Worm (Caenorhabditis elegans): ENCODE results near the gene F31F4.1.

ce11 chrV:726573-727483 is 43.0 kb downstream of the F31F4.1 start:
- TF ChIP-seq lsy-2 (tag; optimal IDR thresholded peaks at IDR 0.05) (peak in 1 of 2 experiments; percentile 25), ces-1 (GFP tag; optimal IDR thresholded peaks at IDR 0.05) (no peak), skn-1 (tag; optimal IDR thresholded peaks at IDR 0.05) (no peak), zag-1 (tag; optimal IDR thresholded peaks at IDR 0.05) (no peak), xbp-1 (tag; optimal IDR thresholded peaks at IDR 0.05) (no peak), lin-15B (tag; optimal IDR thresholded peaks at IDR 0.05) (no peak), efl-3 (GFP tag; optimal IDR thresholded peaks at IDR 0.05) (no peak), ztf-11 (tag; optimal IDR thresholded peaks at IDR 0.05) (no peak), fkh-10 (GFP tag; optimal IDR thresholded peaks at IDR 0.05) (no peak), ztf-4 (tag; optimal IDR thresholded peaks at IDR 0.05) (peak; percentile 21), aha-1 (tag; optimal IDR thresholded peaks at IDR 0.05) (no peak), ama-1 (optimal IDR thresholded peaks at IDR 0.05) (peak; percentile 79)
